Worm (Caenorhabditis elegans) whole organism, young adult: Measurements from ENCODE around the gene mcm-10.

Experiments used
- C06A6.2 ChIP-seq: fragments of 200-800 bp; sonication (Bioruptor generic); conservative IDR thresholded peaks from 2 replicates; pipeline ENCODE4 v1.3.6; 2022; ENCODE audit warnings: missing genetic modification characterization, missing compliant biosample characterization
- D2030.7 ChIP-seq: fragments of 200-800 bp; sonication (Bioruptor generic); IDR thresholded peaks from 2 replicates; pipeline ENCODE4 v1.3.6; 2022; ENCODE audit warnings: missing genetic modification reagents, missing genetic modification characterization, missing compliant biosample characterization
- F49E8.2 ChIP-seq: sonication (generic microtip); optimal IDR thresholded peaks from 3 replicates; lab custom pipeline; 2017; ENCODE audit warnings: missing genetic modification characterization, mild to moderate bottlenecking, missing compliant biosample characterization, antibody characterized with exemption, moderate library complexity; ENCODE audit not compliant: insufficient read depth
- K12H6.12 ChIP-seq: fragments of 200-800 bp; sonication (Bioruptor generic); optimal IDR thresholded peaks from 2 replicates; lab custom pipeline; 2018; ENCODE audit warnings: mild to moderate bottlenecking, missing genetic modification characterization, missing compliant biosample characterization
- Y53F4B.3 ChIP-seq: fragments of 200-800 bp; sonication (Bioruptor generic); IDR thresholded peaks from 2 replicates; pipeline ENCODE4 v1.3.6; 2022; ENCODE audit warnings: missing genetic modification reagents, missing genetic modification characterization, missing compliant biosample characterization
- Y53G8AR.9 ChIP-seq: fragments of 200-800 bp; sonication (Bioruptor generic); conservative IDR thresholded peaks from 2 replicates; pipeline ENCODE4 v1.3.6; 2022; ENCODE audit warnings: missing genetic modification reagents, missing genetic modification characterization, missing compliant biosample characterization
- Y56A3A.18 ChIP-seq: fragments of 200-800 bp; sonication (Bioruptor generic); IDR thresholded peaks from 2 replicates; pipeline ENCODE4 v1.3.6; 2022; ENCODE audit warnings: missing genetic modification reagents, missing genetic modification characterization, missing compliant biosample characterization
- Y79H2A.3 ChIP-seq: fragments of 200-800 bp; sonication (Bioruptor generic); conservative IDR thresholded peaks from 2 replicates; pipeline ENCODE4 v1.3.6; 2022; ENCODE audit warnings: missing genetic modification reagents, missing genetic modification characterization, missing compliant biosample characterization
- ZK185.1 ChIP-seq: sonication (generic microtip); optimal IDR thresholded peaks from 2 replicates; lab custom pipeline; 2016; ENCODE audit warnings: mild to moderate bottlenecking, missing genetic modification characterization, missing compliant biosample characterization; ENCODE audit not compliant: poor library complexity, severe bottlenecking
- attf-3 ChIP-seq: fragments of 200-800 bp; sonication (Bioruptor generic); conservative IDR thresholded peaks from 2 replicates; pipeline ENCODE4 v1.3.6; 2022; ENCODE audit warnings: missing genetic modification reagents, missing genetic modification characterization, missing compliant biosample characterization
- attf-5 ChIP-seq: fragments of 200-800 bp; sonication (Bioruptor generic); optimal IDR thresholded peaks from 2 replicates; lab custom pipeline; 2018; ENCODE audit warnings: mild to moderate bottlenecking, missing genetic modification characterization, missing compliant biosample characterization
- attf-6 ChIP-seq: fragments of 200-800 bp; sonication (Bioruptor generic); IDR thresholded peaks from 2 replicates; pipeline ENCODE4 v1.3.6; 2022; ENCODE audit warnings: missing genetic modification reagents, missing genetic modification characterization, missing compliant biosample characterization
- ccch-3 ChIP-seq: fragments of 200-800 bp; sonication (Bioruptor generic); optimal IDR thresholded peaks from 2 replicates; lab custom pipeline; 2018; ENCODE audit warnings: mild to moderate bottlenecking, missing genetic modification characterization, missing compliant biosample characterization
- ceh-27 ChIP-seq: fragments of 200-800 bp; sonication (Bioruptor generic); optimal IDR thresholded peaks from 2 replicates; lab custom pipeline; 2018; ENCODE audit warnings: mild to moderate bottlenecking, missing genetic modification characterization, moderate library complexity, missing compliant biosample characterization
- ceh-58 ChIP-seq: fragments of 200-800 bp; sonication (Bioruptor generic); IDR thresholded peaks from 2 replicates; pipeline ENCODE4 v1.3.6; 2022; ENCODE audit warnings: missing genetic modification characterization, missing compliant biosample characterization
- dpl-1 ChIP-seq: fragments of 150-350 bp; optimal IDR thresholded peaks from 2 replicates; lab custom pipeline; 2014; ENCODE audit warnings: missing biosample characterization, missing genetic modification reagents, missing genetic modification characterization
- egl-44 ChIP-seq: fragments of 200-800 bp; sonication (Bioruptor generic); IDR thresholded peaks from 2 replicates; pipeline ENCODE4 v1.3.6; 2022; ENCODE audit warnings: missing genetic modification reagents, missing genetic modification characterization, missing compliant biosample characterization
- ekl-4 ChIP-seq: fragments of 200-800 bp; sonication (Bioruptor generic); IDR thresholded peaks from 2 replicates; pipeline ENCODE4 v1.3.6; 2022; ENCODE audit warnings: missing genetic modification reagents, missing genetic modification characterization, missing compliant biosample characterization
- hlh-26 ChIP-seq: fragments of 200-800 bp; sonication (Bioruptor generic); conservative IDR thresholded peaks from 2 replicates; pipeline ENCODE4 v1.3.6; 2022; ENCODE audit warnings: missing genetic modification reagents, missing genetic modification characterization, missing compliant biosample characterization
- lag-1 ChIP-seq: fragments of 200-800 bp; sonication (Bioruptor generic); IDR thresholded peaks from 2 replicates; pipeline ENCODE4 v1.3.6; 2022; ENCODE audit warnings: missing genetic modification reagents, missing genetic modification characterization, missing compliant biosample characterization
- let-607 ChIP-seq, 2 experiments: fragments of 200-800 bp in 1 of 2; sonication (Bioruptor generic) in 1 of 2; sonication (generic microtip) in 1 of 2; optimal IDR thresholded peaks; 2 replicates each; lab custom pipeline; 2016 to 2018; ENCODE audit warnings: mild to moderate bottlenecking in 2 of 2, missing compliant biosample characterization in 2 of 2, missing genetic modification characterization in 2 of 2, moderate library complexity in 2 of 2, missing genotype in 1 of 2
- lin-26 ChIP-seq: fragments of 200-800 bp; sonication (Bioruptor generic); IDR thresholded peaks from 2 replicates; pipeline ENCODE4 v1.3.6; 2022; ENCODE audit warnings: missing genetic modification reagents, missing genetic modification characterization, missing compliant biosample characterization
- lin-35 ChIP-seq, 3 experiments: fragments of 150-350 bp in 2 of 3; sonication (generic microtip) in 1 of 3; optimal IDR thresholded peaks; 2 replicates each; lab custom pipeline; 2014 to 2018; ENCODE audit warnings: missing biosample characterization in 3 of 3, missing genetic modification characterization in 3 of 3, missing genetic modification reagents in 3 of 3
- lin-40 ChIP-seq: sonication (generic microtip); optimal IDR thresholded peaks from 2 replicates; lab custom pipeline; 2016; ENCODE audit warnings: missing genetic modification characterization, mild to moderate bottlenecking, missing compliant biosample characterization, missing genotype, missing genetic modification reagents
- lir-1 ChIP-seq: fragments of 200-800 bp; sonication (Bioruptor generic); conservative IDR thresholded peaks from 2 replicates; pipeline ENCODE4 v1.3.6; 2022; ENCODE audit warnings: missing genetic modification reagents, missing genetic modification characterization, missing compliant biosample characterization
- mcd-1 ChIP-seq: fragments of 200-800 bp; sonication (Bioruptor generic); IDR thresholded peaks from 2 replicates; pipeline ENCODE4 v1.3.6; 2022; ENCODE audit warnings: missing genetic modification reagents, missing genetic modification characterization, missing compliant biosample characterization
- mes-4 ChIP-seq: sonication (generic microtip); optimal IDR thresholded peaks from 2 replicates; lab custom pipeline; 2016; ENCODE audit warnings: missing genotype, missing genetic modification characterization, missing compliant biosample characterization
- nfyb-1 ChIP-seq: fragments of 200-800 bp; sonication (Bioruptor generic); IDR thresholded peaks from 2 replicates; pipeline ENCODE4 v1.3.6; 2022; ENCODE audit warnings: missing genetic modification reagents, missing genetic modification characterization, missing compliant biosample characterization
- rcor-1 ChIP-seq: fragments of 200-800 bp; sonication (Bioruptor generic); IDR thresholded peaks from 2 replicates; pipeline ENCODE4 v1.3.6; 2022; ENCODE audit warnings: missing genetic modification reagents, missing genetic modification characterization, missing compliant biosample characterization
- rpc-1 ChIP-seq, 2 experiments: fragments of 150-350 bp in 1 of 2; sonication (generic microtip) in 1 of 2; optimal IDR thresholded peaks; 2 replicates each; lab custom pipeline; 2014 to 2018; ENCODE audit warnings: missing biosample characterization in 1 of 2, missing genetic modification characterization in 1 of 2, missing genetic modification reagents in 1 of 2, missing genotype in 1 of 2
- snpc-1.3 ChIP-seq: sonication (generic microtip); optimal IDR thresholded peaks from 2 replicates; lab custom pipeline; 2017; ENCODE audit warnings: missing genetic modification characterization, mild to moderate bottlenecking, missing compliant biosample characterization, antibody characterized with exemption, moderate library complexity, missing genotype, missing genetic modification reagents; ENCODE audit not compliant: insufficient read depth
- snpc-4 ChIP-seq, 5 experiments: fragments of 150-350 bp in 1 of 5; sonication (generic microtip) in 4 of 5; optimal IDR thresholded peaks; 2 replicates each; lab custom pipeline; 2014 to 2018; ENCODE audit warnings: missing genetic modification characterization in 5 of 5, missing biosample characterization in 3 of 5, antibody characterized with exemption in 2 of 5, mild to moderate bottlenecking in 2 of 5, missing compliant biosample characterization in 2 of 5, missing genotype in 2 of 5, moderate library complexity in 2 of 5, missing genetic modification reagents in 1 of 5
- somi-1 ChIP-seq: fragments of 200-800 bp; sonication (Bioruptor generic); optimal IDR thresholded peaks from 2 replicates; lab custom pipeline; 2018; ENCODE audit warnings: mild to moderate bottlenecking, missing genetic modification characterization, missing compliant biosample characterization
- tlf-1 ChIP-seq: fragments of 200-800 bp; sonication (Bioruptor generic); optimal IDR thresholded peaks from 2 replicates; lab custom pipeline; 2018; ENCODE audit warnings: mild to moderate bottlenecking, missing genetic modification characterization, missing compliant biosample characterization
- unc-130 ChIP-seq: sonication (generic microtip); optimal IDR thresholded peaks from 2 replicates; lab custom pipeline; 2016; ENCODE audit warnings: missing genetic modification reagents, missing genetic modification characterization, missing compliant biosample characterization
- zim-3 ChIP-seq: sonication (generic microtip); optimal IDR thresholded peaks from 2 replicates; lab custom pipeline; 2017; ENCODE audit warnings: mild to moderate bottlenecking, missing genetic modification characterization, moderate library complexity, missing compliant biosample characterization
- ztf-18 ChIP-seq: sonication (generic microtip); optimal IDR thresholded peaks from 2 replicates; lab custom pipeline; 2016; ENCODE audit warnings: missing genotype, mild to moderate bottlenecking, missing genetic modification characterization, missing compliant biosample characterization
- ztf-26 ChIP-seq: sonication (generic microtip); optimal IDR thresholded peaks from 2 replicates; lab custom pipeline; 2017; ENCODE audit warnings: missing genetic modification characterization, missing compliant biosample characterization
- ztf-3 ChIP-seq: fragments of 200-800 bp; sonication (Bioruptor generic); optimal IDR thresholded peaks from 2 replicates; lab custom pipeline; 2018; ENCODE audit warnings: mild to moderate bottlenecking, missing genetic modification characterization, missing compliant biosample characterization

mcm-10 gene

ce11 chrIII:11371236-11371635 is 53.9 kb downstream of the mcm-10 start (continued):
- peak; percentile 32 to 46 for TF ChIP-seq let-607 (tag; optimal IDR thresholded peaks at IDR 0.05; lab: Kevin White, UChicago)
- TF ChIP-seq ccch-3 (GFP tag; lab: Kevin White, UChicago), result peak; percentile 57
- no peak for TF ChIP-seq Y53G8AR.9 (GFP tag; lab: Robert Waterston, UW)
- peak; percentile 47 for TF ChIP-seq somi-1
- peak; percentile 72 for TF ChIP-seq rcor-1
- 0 out of 2 replicates have a peak, but pooled peaks have one; percentile 43 for TF ChIP-seq C06A6.2
- no peak for TF ChIP-seq egl-44
- peak; percentile 94 for TF ChIP-seq lin-26 (GFP tag; lab: Robert Waterston, UW)
- TF ChIP-seq mes-4 (tag; lab: Kevin White, UChicago), result peak; percentile 24
- peak; percentile 78 for TF ChIP-seq rpc-1 (optimal IDR thresholded peaks at IDR 0.05; lab: Kevin White, UChicago)
- peak; percentile 86 for TF ChIP-seq rpc-1 (tag; optimal IDR thresholded peaks at IDR 0.05; lab: Kevin White, UChicago)
- no peak for TF ChIP-seq Y79H2A.3 (GFP tag; lab: Robert Waterston, UW)
- peak; percentile 90 for TF ChIP-seq nfyb-1 (GFP tag; lab: Robert Waterston, UW)
- peak in 1 of 3 experiments; percentile 38 for TF ChIP-seq lin-35 (GFP tag; optimal IDR thresholded peaks at IDR 0.05; lab: Kevin White, UChicago)
- TF ChIP-seq ztf-18 (tag; lab: Kevin White, UChicago), result peak; percentile 64
- TF ChIP-seq D2030.7 (GFP tag; lab: Robert Waterston, UW), result peak; percentile 51; the same call in 1 of the 2 replicates
- 0 out of 2 replicates have a peak, but pooled peaks have one; percentile 22 for TF ChIP-seq lir-1 (GFP tag; lab: Robert Waterston, UW)
- peak; percentile 67 for TF ChIP-seq zim-3
- TF ChIP-seq K12H6.12 (tag; lab: Kevin White, UChicago), result no peak
- TF ChIP-seq ztf-3 (GFP tag; lab: Kevin White, UChicago), result peak; percentile 4
- no peak for TF ChIP-seq dpl-1
- 0 out of 2 replicates have a peak, but pooled peaks have one; percentile 35 for TF ChIP-seq attf-3 (GFP tag; lab: Robert Waterston, UW)
- TF ChIP-seq ekl-4 (GFP tag; lab: Robert Waterston, UW), result peak; percentile 83
- peak; percentile 21 for TF ChIP-seq unc-130
- TF ChIP-seq Y53F4B.3 (GFP tag; lab: Robert Waterston, UW), result 0 out of 2 replicates have a peak, but pooled peaks have one; percentile 26
- TF ChIP-seq snpc-1.3, result peak; percentile 55
- TF ChIP-seq ZK185.1, result no peak
- peak; percentile 58 for TF ChIP-seq lin-40 (tag; lab: Kevin White, UChicago)
- peak; percentile 56 for TF ChIP-seq mcd-1 (GFP tag; lab: Robert Waterston, UW)
- TF ChIP-seq ztf-26, result peak; percentile 58
- TF ChIP-seq lag-1, result no peak
- no peak for TF ChIP-seq ceh-58 (GFP tag; lab: Robert Waterston, UW)
- TF ChIP-seq tlf-1, result peak; percentile 23
- no peak for TF ChIP-seq F49E8.2 (tag; lab: Kevin White, UChicago)
- peak; percentile 22 for TF ChIP-seq snpc-4 (GFP tag; optimal IDR thresholded peaks at IDR 0.05; lab: Kevin White, UChicago)
- peak; percentile 23 to 80 (median 66) for TF ChIP-seq snpc-4 (tag; optimal IDR thresholded peaks at IDR 0.05; lab: Kevin White, UChicago)
- TF ChIP-seq hlh-26 (GFP tag; lab: Robert Waterston, UW), result no peak
- 0 out of 2 replicates have a peak, but pooled peaks have one; percentile 53 for TF ChIP-seq attf-6 (GFP tag; lab: Robert Waterston, UW)
- peak; percentile 75 for TF ChIP-seq ceh-27 (GFP tag; lab: Kevin White, UChicago)
- peak; percentile 72; the same call in 1 of the 2 replicates for TF ChIP-seq Y56A3A.18
- TF ChIP-seq attf-5 (GFP tag; lab: Kevin White, UChicago), result peak; percentile 34
